Fruit fly (Drosophila melanogaster): Measurements from ENCODE around the gene CG4239.
A peak's percentile ranks its signal among the peaks of the same experiment; 100 is the strongest.

CG4239 gene

dm6 chrX:16420048-16420447 is 35.0 kb downstream of the CG4239 start (continued):
- TF ChIP-seq pan (optimal IDR thresholded peaks at IDR 0.05) (no peak), pan (GFP tag; optimal IDR thresholded peaks at IDR 0.05 in 1 of 2, IDR thresholded peaks at IDR 0.05 in 1 of 2) (peak in 1 of 2 experiments; percentile 14), CG17328 (GFP tag; IDR thresholded peaks at IDR 0.05) (no peak), btn (GFP tag; optimal IDR thresholded peaks at IDR 0.05) (no peak), Hmr (GFP tag; optimal IDR thresholded peaks at IDR 0.05) (peak; percentile 43)

dm6 chrX:16420878-16421277 is 35.8 kb downstream of the CG4239 start:
- TF ChIP-seq sqz (GFP tag; optimal IDR thresholded peaks at IDR 0.05) (no peak), tll (GFP tag; optimal IDR thresholded peaks at IDR 0.05) (no peak), Tbp (GFP tag; optimal IDR thresholded peaks at IDR 0.05) (no peak), CG11695 (GFP tag; IDR thresholded peaks at IDR 0.05) (no peak), Hmx (GFP tag; optimal IDR thresholded peaks at IDR 0.05) (no peak), nmo (GFP tag; optimal IDR thresholded peaks at IDR 0.05) (no peak), CG13287 (GFP tag; IDR thresholded peaks at IDR 0.05; ENCODE audit: partially characterized antibody) (no peak), cas (GFP tag; IDR thresholded peaks at IDR 0.05) (no peak), CG18011 (GFP tag; optimal IDR thresholded peaks at IDR 0.05) (no peak), CG15269 (tag; optimal IDR thresholded peaks at IDR 0.05) (no peak), CG17612 (GFP tag; IDR thresholded peaks at IDR 0.05) (no peak), CG9727 (GFP tag; optimal IDR thresholded peaks at IDR 0.05) (no peak), p53 (GFP tag; optimal IDR thresholded peaks at IDR 0.05) (no peak), Lpt (GFP tag; optimal IDR thresholded peaks at IDR 0.05) (no peak)

dm6 chrX:16421899-16422412 is 36.9 kb downstream of the CG4239 start, which contains the start of gene AnxB11:
TSS of gene AnxB11 (minus strand) at chrX:16422265.
- no peak for TF ChIP-seq Spps (tag; optimal IDR thresholded peaks at IDR 0.05)
- TF ChIP-seq CG11560 (tag; IDR thresholded peaks at IDR 0.05) = peak; percentile 98
- TF ChIP-seq mld (GFP tag; IDR thresholded peaks at IDR 0.05; ENCODE audit: partially characterized antibody) = peak; percentile 66; the same call in 2 of the 3 replicates
- peak; percentile 53 for TF ChIP-seq MESR4 (GFP tag; optimal IDR thresholded peaks at IDR 0.05)
- peak; percentile 84 for TF ChIP-seq CG7963 (GFP tag; IDR thresholded peaks at IDR 0.05; ENCODE audit: partially characterized antibody)
- TF ChIP-seq CG9932 (GFP tag; IDR thresholded peaks at IDR 0.05) = no peak
- peak; percentile 37 for TF ChIP-seq CG1603 (tag; optimal IDR thresholded peaks at IDR 0.05)
- TF ChIP-seq chinmo (GFP tag; IDR thresholded peaks at IDR 0.05; ENCODE audit: partially characterized antibody) = no peak; the same call in 2 of the 4 replicates
- TF ChIP-seq Elba2 (GFP tag; optimal IDR thresholded peaks at IDR 0.05) = no peak
- peak; percentile 45; the same call in 2 of the 3 replicates for TF ChIP-seq CG34224 (GFP tag; IDR thresholded peaks at IDR 0.05; ENCODE audit: partially characterized antibody)
- TF ChIP-seq E2f2 (GFP tag; IDR thresholded peaks at IDR 0.05) = no peak; the same call in 1 of the 2 replicates
- TF ChIP-seq HLH4C (GFP tag; IDR thresholded peaks at IDR 0.05; ENCODE audit: partially characterized antibody) = peak; percentile 74
- TF ChIP-seq Opbp (GFP tag; IDR thresholded peaks at IDR 0.05; ENCODE audit: partially characterized antibody) = peak; percentile 74; the same call in 2 of the 3 replicates
- no peak for TF ChIP-seq Hand (GFP tag; optimal IDR thresholded peaks at IDR 0.05)
- peak; percentile 74 for TF ChIP-seq Jarid2 (GFP tag; optimal IDR thresholded peaks at IDR 0.05)
- TF ChIP-seq CG3995 (GFP tag; optimal IDR thresholded peaks at IDR 0.05) = peak; percentile 26
- 0 out of 2 replicates have a peak, but pooled peaks have one; percentile 48 for TF ChIP-seq Scr (GFP tag; IDR thresholded peaks at IDR 0.05; ENCODE audit: partially characterized antibody)
- TF ChIP-seq pros (GFP tag; optimal IDR thresholded peaks at IDR 0.05) = peak; percentile 51
- TF ChIP-seq Dref (GFP tag; IDR thresholded peaks at IDR 0.05) = peak; percentile 89
- no peak for TF ChIP-seq CG15269 (tag; optimal IDR thresholded peaks at IDR 0.05)
- no peak for TF ChIP-seq wdn (GFP tag; IDR thresholded peaks at IDR 0.05)
- TF ChIP-seq Side (GFP tag; optimal IDR thresholded peaks at IDR 0.05) = no peak
- TF ChIP-seq cg (GFP tag; optimal IDR thresholded peaks at IDR 0.05) = peak; percentile 92
- peak; percentile 3 for TF ChIP-seq sd (tag; optimal IDR thresholded peaks at IDR 0.05)
- peak; percentile 86 for TF ChIP-seq CG1529 (GFP tag; optimal IDR thresholded peaks at IDR 0.05)
- peak; percentile 88 for TF ChIP-seq scrt (GFP tag; optimal IDR thresholded peaks at IDR 0.05)
- peak; percentile 42; the same call in 2 of the 3 replicates for TF ChIP-seq hb (GFP tag; IDR thresholded peaks at IDR 0.05; ENCODE audit: partially characterized antibody)
- TF ChIP-seq lbe (GFP tag; optimal IDR thresholded peaks at IDR 0.05) = peak; percentile 11
- peak; percentile 7 for TF ChIP-seq CG10979 (tag; optimal IDR thresholded peaks at IDR 0.05)

All from whole organism, embryonic.